Worm (Caenorhabditis elegans): Measurements from ENCODE around the gene fpn-1.2.

ce11 chrV:1438832-1439231, 25.7 kb downstream of the fpn-1.2 start, which contains the start of gene R09B5.11:
- no peak for TF ChIP-seq unc-55 (GFP tag; optimal IDR thresholded peaks at IDR 0.05)
- TF ChIP-seq nhr-21 (tag; optimal IDR thresholded peaks at IDR 0.05) = no peak
- no peak for TF ChIP-seq fos-1 (tag; optimal IDR thresholded peaks at IDR 0.05)
- no peak for TF ChIP-seq ama-1 (optimal IDR thresholded peaks at IDR 0.05)
- TF ChIP-seq nhr-6 (tag; optimal IDR thresholded peaks at IDR 0.05) = no peak
- TF ChIP-seq R02D3.7 (tag; optimal IDR thresholded peaks at IDR 0.05) = no peak
- TF ChIP-seq elt-3 (tag; optimal IDR thresholded peaks at IDR 0.05) = no peak
- no peak for TF ChIP-seq nhr-10 (tag; optimal IDR thresholded peaks at IDR 0.05)
- no peak for TF ChIP-seq crh-2 (tag; optimal IDR thresholded peaks at IDR 0.05)
- peak; percentile 16 for TF ChIP-seq gmeb-1 (tag; optimal IDR thresholded peaks at IDR 0.05)
- TF ChIP-seq lin-39 (tag; optimal IDR thresholded peaks at IDR 0.05) = no peak
